Fruit fly (Drosophila melanogaster) whole organism, embryonic: ENCODE results near the gene Lamtor4.

Experiments used
- Atf-2 ChIP-seq: fragments of 200-800 bp; sonication (Bioruptor generic); optimal IDR thresholded peaks from 2 replicates; lab custom pipeline; 2016; ENCODE audit warnings: missing biosample characterization, missing genetic modification characterization
- CG10209 ChIP-seq: fragments of 200-800 bp; sonication (Bioruptor generic); optimal IDR thresholded peaks from 3 replicates; lab custom pipeline; 2017; ENCODE audit warnings: missing biosample characterization, mild to moderate bottlenecking, missing genetic modification characterization, missing genetic modification reagents
- CG11247 ChIP-seq: fragments of 200-800 bp; sonication (Bioruptor generic); IDR thresholded peaks from 2 replicates; pipeline ENCODE4 v1.3.6; 2022; ENCODE audit warnings: missing biosample characterization, missing genetic modification characterization
- CG12104 ChIP-seq: fragments of 200-800 bp; sonication (Bioruptor generic); optimal IDR thresholded peaks from 3 replicates; lab custom pipeline; 2016; ENCODE audit warnings: missing biosample characterization, missing genetic modification characterization
- CG15011 ChIP-seq: fragments of 200-800 bp; sonication (Bioruptor generic); optimal IDR thresholded peaks from 3 replicates; lab custom pipeline; 2018; ENCODE audit warnings: missing biosample characterization, mild to moderate bottlenecking, missing genetic modification characterization
- CG18011 ChIP-seq: fragments of 200-800 bp; sonication (Bioruptor generic); optimal IDR thresholded peaks from 2 replicates; lab custom pipeline; 2017; ENCODE audit warnings: missing biosample characterization, missing genetic modification characterization, mild to moderate bottlenecking, moderate library complexity, missing genotype
- CG2199 ChIP-seq: fragments of 200-800 bp; sonication (Bioruptor generic); IDR thresholded peaks from 3 replicates; pipeline ENCODE4 v1.3.6; 2022; ENCODE audit warnings: missing biosample characterization, missing genetic modification characterization
- CG30020 ChIP-seq: fragments of 200-800 bp; optimal IDR thresholded peaks from 2 replicates; lab custom pipeline; 2019; ENCODE audit warnings: missing biosample characterization, mild to moderate bottlenecking, missing genetic modification characterization, moderate library complexity
- CG31224 ChIP-seq: fragments of 200-800 bp; sonication (Bioruptor generic); IDR thresholded peaks from 2 replicates; pipeline ENCODE4 v1.3.6; 2022; ENCODE audit warnings: missing biosample characterization, missing genetic modification characterization
- CG43689 ChIP-seq: fragments of 200-800 bp; sonication (Bioruptor generic); IDR thresholded peaks from 2 replicates; pipeline ENCODE4 v1.3.6; 2022; ENCODE audit warnings: missing biosample characterization, missing genetic modification characterization
- CG4404 ChIP-seq: fragments of 200-800 bp; sonication (Bioruptor generic); IDR thresholded peaks from 2 replicates; pipeline ENCODE4 v1.3.6; 2022; ENCODE audit warnings: missing biosample characterization, missing genetic modification characterization
- CG4707 ChIP-seq: fragments of 200-800 bp; sonication (Bioruptor generic); optimal IDR thresholded peaks from 2 replicates; lab custom pipeline; 2018; ENCODE audit warnings: missing biosample characterization, mild to moderate bottlenecking, missing genetic modification characterization, moderate library complexity
- CG4820 ChIP-seq: fragments of 200-800 bp; sonication (Bioruptor generic); optimal IDR thresholded peaks from 3 replicates; lab custom pipeline; 2016; ENCODE audit warnings: missing biosample characterization, missing genetic modification characterization
- CG6272 ChIP-seq: fragments of 200-800 bp; sonication (Bioruptor generic); IDR thresholded peaks from 2 replicates; pipeline ENCODE4 v1.3.6; 2022; ENCODE audit warnings: missing biosample characterization, missing genetic modification characterization
- CG6791 ChIP-seq: fragments of 200-800 bp; sonication (Bioruptor generic); IDR thresholded peaks from 3 replicates; pipeline ENCODE4 v1.3.6; 2022; ENCODE audit warnings: missing biosample characterization, missing genetic modification characterization; ENCODE audit not compliant: partially characterized antibody
- CG7357 ChIP-seq: fragments of 200-800 bp; sonication (Bioruptor generic); IDR thresholded peaks from 3 replicates; pipeline ENCODE4 v1.3.6; 2022; ENCODE audit warnings: missing biosample characterization, missing genetic modification characterization
- CG8089 ChIP-seq: fragments of 200-800 bp; sonication (Bioruptor generic); optimal IDR thresholded peaks from 3 replicates; lab custom pipeline; 2016; ENCODE audit warnings: missing biosample characterization, missing genetic modification characterization
- CG8478 ChIP-seq: fragments of >200 bp; optimal IDR thresholded peaks from 2 replicates; lab custom pipeline; 2018
- CG9932 ChIP-seq: fragments of 200-800 bp; sonication (Bioruptor generic); IDR thresholded peaks from 2 replicates; pipeline ENCODE4 v1.3.6; 2022; ENCODE audit warnings: missing biosample characterization, missing genetic modification characterization
- Dad ChIP-seq: fragments of 200-800 bp; sonication (Bioruptor generic); optimal IDR thresholded peaks from 3 replicates; lab custom pipeline; 2016; ENCODE audit warnings: missing biosample characterization, missing genetic modification characterization
- Dll ChIP-seq: fragments of 200-800 bp; sonication (Bioruptor generic); IDR thresholded peaks from 4 replicates; pipeline ENCODE4 v1.3.6; 2022; ENCODE audit warnings: missing biosample characterization, missing genetic modification characterization; ENCODE audit not compliant: partially characterized antibody
- Doc2 ChIP-seq: fragments of 200-800 bp; sonication (Bioruptor generic); IDR thresholded peaks from 2 replicates; pipeline ENCODE4 v1.3.6; 2022; ENCODE audit warnings: missing biosample characterization, missing genetic modification characterization
- Fer2 ChIP-seq: fragments of 200-800 bp; sonication (Bioruptor generic); optimal IDR thresholded peaks from 2 replicates; lab custom pipeline; 2018; ENCODE audit warnings: missing biosample characterization, mild to moderate bottlenecking, missing genetic modification characterization, moderate library complexity
- Hmr ChIP-seq: fragments of 200-800 bp; sonication (Bioruptor generic); optimal IDR thresholded peaks from 3 replicates; lab custom pipeline; 2017; ENCODE audit warnings: mild to moderate bottlenecking, missing biosample characterization, missing genetic modification reagents, missing genetic modification characterization
- Hr51 ChIP-seq, 2 experiments: fragments of 200-800 bp; sonication (Bioruptor generic); optimal IDR thresholded peaks; 2 replicates in 1 of 2; 3 replicates in 1 of 2; lab custom pipeline; 2016 to 2018; ENCODE audit warnings: missing biosample characterization in 2 of 2, missing genetic modification characterization in 2 of 2, mild to moderate bottlenecking in 1 of 2, moderate library complexity in 1 of 2
- Hsf ChIP-seq: fragments of 200-800 bp; sonication (Bioruptor generic); optimal IDR thresholded peaks from 3 replicates; lab custom pipeline; 2016; ENCODE audit warnings: missing biosample characterization, missing genetic modification characterization
- MTF-1 ChIP-seq: fragments of 200-800 bp; sonication (Bioruptor generic); optimal IDR thresholded peaks from 2 replicates; lab custom pipeline; 2018; ENCODE audit warnings: missing biosample characterization, mild to moderate bottlenecking, missing genetic modification characterization, borderline replicate concordance
- Myb ChIP-seq: fragments of 200-800 bp; sonication (Bioruptor generic); optimal IDR thresholded peaks from 2 replicates; lab custom pipeline; 2016; ENCODE audit warnings: missing biosample characterization, missing genetic modification characterization
- NFAT ChIP-seq: fragments of 200-800 bp; sonication (Bioruptor generic); IDR thresholded peaks from 2 replicates; pipeline ENCODE4 v1.3.6; 2022; ENCODE audit warnings: missing biosample characterization, missing genetic modification characterization
- Oaz ChIP-seq: fragments of 200-800 bp; sonication (Bioruptor generic); IDR thresholded peaks from 2 replicates; pipeline ENCODE4 v1.3.6; 2022; ENCODE audit warnings: missing biosample characterization, missing genetic modification characterization
- Oli ChIP-seq: fragments of 200-800 bp; sonication (Bioruptor generic); optimal IDR thresholded peaks from 2 replicates; lab custom pipeline; 2018; ENCODE audit warnings: missing biosample characterization, mild to moderate bottlenecking, missing genetic modification characterization, moderate library complexity
- Sox102F ChIP-seq: fragments of 200-800 bp; sonication (Bioruptor generic); optimal IDR thresholded peaks from 2 replicates; lab custom pipeline; 2018; ENCODE audit warnings: missing biosample characterization, mild to moderate bottlenecking, missing genetic modification characterization, moderate library complexity
- Sry-β ChIP-seq: fragments of 200-800 bp; sonication (Bioruptor generic); optimal IDR thresholded peaks from 2 replicates; lab custom pipeline; 2018; ENCODE audit warnings: missing biosample characterization, mild to moderate bottlenecking, missing genetic modification characterization, moderate library complexity
- abd-A ChIP-seq: fragments of 200-800 bp; sonication (Bioruptor generic); optimal IDR thresholded peaks from 3 replicates; lab custom pipeline; 2019; ENCODE audit warnings: missing biosample characterization, mild to moderate bottlenecking, missing genetic modification characterization, moderate library complexity
- al ChIP-seq: fragments of 200-800 bp; sonication (Bioruptor generic); IDR thresholded peaks from 2 replicates; pipeline ENCODE4 v1.3.6; 2022; ENCODE audit warnings: missing biosample characterization, missing genetic modification characterization
- chinmo ChIP-seq: fragments of 200-800 bp; sonication (Bioruptor generic); IDR thresholded peaks from 4 replicates; pipeline ENCODE4 v1.3.6; 2022; ENCODE audit warnings: missing biosample characterization, missing genetic modification characterization; ENCODE audit not compliant: partially characterized antibody
- corto ChIP-seq: fragments of 200-800 bp; sonication (Bioruptor generic); optimal IDR thresholded peaks from 2 replicates; lab custom pipeline; 2016; ENCODE audit warnings: missing biosample characterization, mild to moderate bottlenecking, missing genetic modification characterization, moderate library complexity
- crol ChIP-seq: fragments of 200-800 bp; sonication (Bioruptor generic); IDR thresholded peaks from 2 replicates; pipeline ENCODE4 v1.3.6; 2022; ENCODE audit warnings: missing biosample characterization, missing genetic modification characterization
- dimm ChIP-seq: fragments of 200-800 bp; sonication (Bioruptor generic); IDR thresholded peaks from 2 replicates; pipeline ENCODE4 v1.3.6; 2022; ENCODE audit warnings: missing biosample characterization, missing genetic modification characterization
- emc ChIP-seq: fragments of 200-800 bp; sonication (Bioruptor generic); optimal IDR thresholded peaks from 2 replicates; lab custom pipeline; 2016; ENCODE audit warnings: missing biosample characterization, missing genetic modification characterization
- exex ChIP-seq: fragments of 200-800 bp; sonication (Bioruptor generic); optimal IDR thresholded peaks from 4 replicates; lab custom pipeline; 2018; ENCODE audit warnings: missing biosample characterization, mild to moderate bottlenecking, missing genetic modification characterization, moderate library complexity
- hkb ChIP-seq, 2 experiments: fragments of 200-800 bp in 1 of 2; fragments of >200 bp in 1 of 2; sonication (Bioruptor generic) in 1 of 2; IDR thresholded peaks in 1 of 2; optimal IDR thresholded peaks in 1 of 2; 2 replicates each; pipeline versions ENCODE4 v1.3.6 to Lab custom; 2017 to 2022; ENCODE audit warnings: missing biosample characterization in 1 of 2, missing genetic modification characterization in 1 of 2
- inv ChIP-seq: fragments of 200-800 bp; sonication (Bioruptor generic); IDR thresholded peaks from 2 replicates; pipeline ENCODE4 v1.3.6; 2022; ENCODE audit warnings: missing biosample characterization, missing genetic modification characterization; ENCODE audit not compliant: partially characterized antibody
- jumu ChIP-seq: fragments of 200-800 bp; sonication (Bioruptor generic); optimal IDR thresholded peaks from 3 replicates; lab custom pipeline; 2016; ENCODE audit warnings: missing biosample characterization, missing genetic modification characterization
- kah ChIP-seq: fragments of 200-800 bp; sonication (Bioruptor generic); optimal IDR thresholded peaks from 2 replicates; lab custom pipeline; 2018; ENCODE audit warnings: missing biosample characterization, mild to moderate bottlenecking, missing genetic modification characterization
- kay ChIP-seq: fragments of 200-800 bp; sonication (Bioruptor generic); optimal IDR thresholded peaks from 2 replicates; lab custom pipeline; 2016; ENCODE audit warnings: missing biosample characterization, missing genetic modification characterization
- lov ChIP-seq, 2 experiments: fragments of 200-800 bp in 1 of 2; fragments of >200 bp in 1 of 2; sonication (Bioruptor generic) in 1 of 2; IDR thresholded peaks in 1 of 2; optimal IDR thresholded peaks in 1 of 2; 2 replicates in 1 of 2; 3 replicates in 1 of 2; pipeline versions ENCODE4 v1.3.6 to Lab custom; 2017 to 2022; ENCODE audit warnings: missing biosample characterization in 1 of 2, missing genetic modification characterization in 1 of 2
- otp ChIP-seq: fragments of 200-800 bp; sonication (Bioruptor generic); IDR thresholded peaks from 3 replicates; pipeline ENCODE4, ENCODE4 v1.3.6; 2022; ENCODE audit warnings: missing biosample characterization, missing genetic modification characterization
- pan ChIP-seq, 4 experiments: fragments of >200 bp in 3 of 4; fragments of 200-800 bp in 1 of 4; sonication (Bioruptor generic) in 1 of 4; optimal IDR thresholded peaks in 3 of 4; IDR thresholded peaks in 1 of 4; 2 replicates each; pipeline versions ENCODE4 v1.3.6 to Lab custom; 2017 to 2022; ENCODE audit warnings: missing biosample characterization in 2 of 4, missing genetic modification characterization in 2 of 4, mixed read lengths in 1 of 4
- yki ChIP-seq: fragments of >200 bp; optimal IDR thresholded peaks from 3 replicates; lab custom pipeline; 2018

The Lamtor4 gene

DNA sequence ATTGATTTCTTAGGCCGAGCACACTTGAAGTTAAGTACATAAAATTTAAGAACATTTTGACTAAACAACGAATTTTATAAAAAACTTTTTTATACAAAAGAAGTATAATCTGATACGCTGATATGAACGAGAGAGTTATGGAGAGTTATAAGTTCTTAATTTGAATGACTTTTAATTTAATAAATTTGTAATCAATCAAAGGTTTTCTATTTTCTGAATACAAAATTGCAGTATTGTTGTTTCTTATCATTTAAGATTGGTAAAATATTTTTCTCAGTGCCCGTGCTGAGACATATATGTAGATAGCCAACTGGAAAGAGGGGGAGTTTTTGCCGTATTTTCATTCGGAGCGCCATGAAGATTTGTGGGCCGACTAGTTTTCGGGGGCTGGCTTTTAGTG, 23.6 kb upstream of the Lamtor4 start (continued):
- TF ChIP-seq CG6791 (GFP tag; lab: Robert Waterston, UW) (no peak), CG11247 (GFP tag; lab: Robert Waterston, UW) (no peak), CG12104 (no peak), Hsf (peak; percentile 14), crol (GFP tag; lab: Robert Waterston, UW) (no peak), Oli (tag; lab: Kevin White, UChicago) (peak; percentile 51), otp (no peak), kah (GFP tag; lab: Kevin White, UChicago) (no peak), Sox102F (GFP tag; lab: Kevin White, UChicago) (peak; percentile 62), CG31224 (no peak), CG6272 (GFP tag; lab: Robert Waterston, UW) (no peak), CG9932 (GFP tag; lab: Robert Waterston, UW) (no peak), Atf-2 (GFP tag; lab: Kevin White, UChicago) (no peak), CG8089 (GFP tag; lab: Kevin White, UChicago) (no peak), CG10209 (GFP tag; lab: Kevin White, UChicago) (no peak), Oaz (GFP tag; lab: Robert Waterston, UW) (no peak), Doc2 (GFP tag; lab: Robert Waterston, UW) (no peak), CG4820 (no peak), NFAT (GFP tag; lab: Robert Waterston, UW) (no peak), jumu (GFP tag; lab: Kevin White, UChicago) (no peak), Fer2 (tag; lab: Kevin White, UChicago) (no peak), lov (optimal IDR thresholded peaks at IDR 0.05; lab: Kevin White, UChicago) (no peak), lov (GFP tag; IDR thresholded peaks at IDR 0.05; lab: Robert Waterston, UW) (no peak), CG18011 (GFP tag; lab: Kevin White, UChicago) (no peak), CG4404 (no peak), emc (GFP tag; lab: Kevin White, UChicago) (no peak), CG2199 (GFP tag; lab: Robert Waterston, UW) (no peak), hkb (optimal IDR thresholded peaks at IDR 0.05; lab: Kevin White, UChicago) (no peak), hkb (GFP tag; IDR thresholded peaks at IDR 0.05; lab: Robert Waterston, UW) (no peak), abd-A (no peak), yki (lab: Kevin White, UChicago) (no peak), dimm (GFP tag; lab: Robert Waterston, UW) (no peak), Dad (no peak), Hr51 (GFP tag; optimal IDR thresholded peaks at IDR 0.05; lab: Kevin White, UChicago) (peak in 1 of 2 experiments; percentile 3), CG8478 (lab: Kevin White, UChicago) (no peak), pan (optimal IDR thresholded peaks at IDR 0.05; lab: Kevin White, UChicago) (no peak), pan (GFP tag; optimal IDR thresholded peaks at IDR 0.05 in 1 of 2, IDR thresholded peaks at IDR 0.05 in 1 of 2) (no peak), CG15011 (no peak), CG4707 (no peak), corto (GFP tag; lab: Kevin White, UChicago) (no peak), al (GFP tag; lab: Robert Waterston, UW) (no peak), kay (no peak), CG7357 (GFP tag; lab: Robert Waterston, UW) (no peak), MTF-1 (no peak), Hmr (GFP tag; lab: Kevin White, UChicago) (no peak), exex (tag; lab: Kevin White, UChicago) (no peak), inv (GFP tag; lab: Robert Waterston, UW) (no peak), CG30020 (tag; lab: Kevin White, UChicago) (peak; percentile 22), Myb (GFP tag; lab: Kevin White, UChicago) (no peak), CG43689 (GFP tag; lab: Robert Waterston, UW) (no peak), chinmo (GFP tag; lab: Robert Waterston, UW) (no peak), Dll (GFP tag; lab: Robert Waterston, UW) (no peak), Sry-β (GFP tag; lab: Kevin White, UChicago) (no peak)
